Worm (Caenorhabditis elegans) whole organism, young adult: ENCODE measurements around the gene F26F4.9.
A peak's percentile ranks its signal among the peaks of the same experiment; 100 is the strongest.
"Not testable (repeated sequence)": the region's sequence is repeated elsewhere in the genome, so short reads cannot be mapped to it uniquely, and the experiment has no call there.

ENCODE experiments used
- C06A6.2 ChIP-seq: fragments of 200-800 bp; sonication (Bioruptor generic); conservative IDR thresholded peaks from 2 replicates; pipeline ENCODE4 v1.3.6; 2022; ENCODE audit warnings: missing genetic modification characterization, missing compliant biosample characterization
- C17E4.6 ChIP-seq: fragments of 200-800 bp; sonication (Bioruptor generic); IDR thresholded peaks from 2 replicates; pipeline ENCODE4 v1.3.6; 2022; ENCODE audit warnings: missing genetic modification reagents, missing genetic modification characterization, missing compliant biosample characterization
- F22D6.2 ChIP-seq: sonication (generic microtip); optimal IDR thresholded peaks from 2 replicates; lab custom pipeline; 2016; ENCODE audit warnings: mild to moderate bottlenecking, missing genetic modification characterization, missing compliant biosample characterization
- F33H1.4 ChIP-seq: fragments of 200-800 bp; sonication (Bioruptor generic); IDR thresholded peaks from 2 replicates; pipeline ENCODE4 v1.3.6; 2022; ENCODE audit warnings: missing genetic modification reagents, missing genetic modification characterization, missing compliant biosample characterization
- K11D2.4 ChIP-seq: fragments of 200-800 bp; sonication (Bioruptor generic); IDR thresholded peaks from 2 replicates; pipeline ENCODE4 v1.3.6; 2022; ENCODE audit warnings: missing genetic modification reagents, missing genetic modification characterization, missing compliant biosample characterization
- Y53G8AR.9 ChIP-seq: fragments of 200-800 bp; sonication (Bioruptor generic); conservative IDR thresholded peaks from 2 replicates; pipeline ENCODE4 v1.3.6; 2022; ENCODE audit warnings: missing genetic modification reagents, missing genetic modification characterization, missing compliant biosample characterization
- Y67H2A.10 ChIP-seq: fragments of 200-800 bp; sonication (Bioruptor generic); conservative IDR thresholded peaks from 2 replicates; pipeline ENCODE4 v1.3.6; 2022; ENCODE audit warnings: missing genetic modification reagents, missing genetic modification characterization, missing compliant biosample characterization
- Y95B8A.8 ChIP-seq: fragments of 200-800 bp; sonication (Bioruptor generic); IDR thresholded peaks from 2 replicates; pipeline ENCODE4 v1.3.6; 2022; ENCODE audit warnings: missing genetic modification reagents, missing genetic modification characterization, missing compliant biosample characterization
- athp-1 ChIP-seq: sonication (generic microtip); optimal IDR thresholded peaks from 2 replicates; lab custom pipeline; 2017; ENCODE audit warnings: mild to moderate bottlenecking, missing genetic modification characterization, missing compliant biosample characterization
- attf-3 ChIP-seq: fragments of 200-800 bp; sonication (Bioruptor generic); conservative IDR thresholded peaks from 2 replicates; pipeline ENCODE4 v1.3.6; 2022; ENCODE audit warnings: missing genetic modification reagents, missing genetic modification characterization, missing compliant biosample characterization
- attf-5 ChIP-seq: fragments of 200-800 bp; sonication (Bioruptor generic); optimal IDR thresholded peaks from 2 replicates; lab custom pipeline; 2018; ENCODE audit warnings: mild to moderate bottlenecking, missing genetic modification characterization, missing compliant biosample characterization
- attf-6 ChIP-seq: fragments of 200-800 bp; sonication (Bioruptor generic); IDR thresholded peaks from 2 replicates; pipeline ENCODE4 v1.3.6; 2022; ENCODE audit warnings: missing genetic modification reagents, missing genetic modification characterization, missing compliant biosample characterization
- bed-1 ChIP-seq: fragments of 200-800 bp; sonication (Bioruptor generic); IDR thresholded peaks from 2 replicates; pipeline ENCODE4 v1.3.6; 2022; ENCODE audit warnings: missing genetic modification reagents, missing genetic modification characterization, missing compliant biosample characterization
- ccch-3 ChIP-seq: fragments of 200-800 bp; sonication (Bioruptor generic); optimal IDR thresholded peaks from 2 replicates; lab custom pipeline; 2018; ENCODE audit warnings: mild to moderate bottlenecking, missing genetic modification characterization, missing compliant biosample characterization
- cebp-1 ChIP-seq, 2 experiments: fragments of 200-800 bp in 1 of 2; sonication (Bioruptor generic) in 1 of 2; sonication (generic microtip) in 1 of 2; IDR thresholded peaks in 1 of 2; optimal IDR thresholded peaks in 1 of 2; 2 replicates each; pipeline versions ENCODE4 v1.3.6 to Lab custom; 2017 to 2022; ENCODE audit warnings: missing compliant biosample characterization in 2 of 2, missing genetic modification characterization in 2 of 2, mild to moderate bottlenecking in 1 of 2, missing genetic modification reagents in 1 of 2, moderate library complexity in 1 of 2
- cebp-2 ChIP-seq: fragments of 200-800 bp; sonication (Bioruptor generic); IDR thresholded peaks from 2 replicates; pipeline ENCODE4 v1.3.6; 2022; ENCODE audit warnings: missing genetic modification characterization, missing compliant biosample characterization
- ceh-100 ChIP-seq: fragments of 200-800 bp; sonication (Bioruptor generic); IDR thresholded peaks from 2 replicates; pipeline ENCODE4 v1.3.6; 2022; ENCODE audit warnings: missing genetic modification reagents, missing genetic modification characterization, missing compliant biosample characterization
- ceh-27 ChIP-seq: fragments of 200-800 bp; sonication (Bioruptor generic); optimal IDR thresholded peaks from 2 replicates; lab custom pipeline; 2018; ENCODE audit warnings: mild to moderate bottlenecking, missing genetic modification characterization, moderate library complexity, missing compliant biosample characterization
- ceh-91 ChIP-seq: fragments of 200-800 bp; sonication (Bioruptor generic); IDR thresholded peaks from 2 replicates; pipeline ENCODE4 v1.3.6; 2022; ENCODE audit warnings: missing genetic modification reagents, missing genetic modification characterization, missing compliant biosample characterization
- egrh-3 ChIP-seq: fragments of 200-800 bp; sonication (Bioruptor generic); IDR thresholded peaks from 2 replicates; pipeline ENCODE4 v1.3.6; 2022; ENCODE audit warnings: missing genetic modification reagents, missing genetic modification characterization, missing compliant biosample characterization
- hmg-1.2 ChIP-seq: fragments of 200-800 bp; sonication (Bioruptor generic); IDR thresholded peaks from 2 replicates; pipeline ENCODE4 v1.3.6; 2022; ENCODE audit warnings: missing genetic modification reagents, missing genetic modification characterization, missing compliant biosample characterization
- lin-26 ChIP-seq: fragments of 200-800 bp; sonication (Bioruptor generic); IDR thresholded peaks from 2 replicates; pipeline ENCODE4 v1.3.6; 2022; ENCODE audit warnings: missing genetic modification reagents, missing genetic modification characterization, missing compliant biosample characterization
- lin-40 ChIP-seq: sonication (generic microtip); optimal IDR thresholded peaks from 2 replicates; lab custom pipeline; 2016; ENCODE audit warnings: missing genetic modification characterization, mild to moderate bottlenecking, missing compliant biosample characterization, missing genotype, missing genetic modification reagents
- lin-54 ChIP-seq: fragments of 200-800 bp; sonication (Bioruptor generic); optimal IDR thresholded peaks from 2 replicates; lab custom pipeline; 2018; ENCODE audit warnings: mild to moderate bottlenecking, missing genetic modification characterization, missing compliant biosample characterization
- madf-8 ChIP-seq: fragments of 200-800 bp; sonication (Bioruptor generic); conservative IDR thresholded peaks from 2 replicates; pipeline ENCODE4 v1.3.6; 2022; ENCODE audit warnings: missing genetic modification reagents, missing genetic modification characterization, missing compliant biosample characterization
- mcd-1 ChIP-seq: fragments of 200-800 bp; sonication (Bioruptor generic); IDR thresholded peaks from 2 replicates; pipeline ENCODE4 v1.3.6; 2022; ENCODE audit warnings: missing genetic modification reagents, missing genetic modification characterization, missing compliant biosample characterization
- mes-4 ChIP-seq: sonication (generic microtip); optimal IDR thresholded peaks from 2 replicates; lab custom pipeline; 2016; ENCODE audit warnings: missing genotype, missing genetic modification characterization, missing compliant biosample characterization
- nfya-1 ChIP-seq: sonication (generic microtip); optimal IDR thresholded peaks from 2 replicates; lab custom pipeline; 2017; ENCODE audit warnings: antibody characterized with exemption, missing compliant biosample characterization, missing genetic modification characterization, borderline replicate concordance; ENCODE audit not compliant: insufficient read depth
- nfyb-1 ChIP-seq: fragments of 200-800 bp; sonication (Bioruptor generic); IDR thresholded peaks from 2 replicates; pipeline ENCODE4 v1.3.6; 2022; ENCODE audit warnings: missing genetic modification reagents, missing genetic modification characterization, missing compliant biosample characterization
- nhr-120 ChIP-seq: fragments of 200-800 bp; sonication (Bioruptor generic); IDR thresholded peaks from 2 replicates; pipeline ENCODE4 v1.3.6; 2022; ENCODE audit warnings: missing genetic modification characterization, missing compliant biosample characterization
- pbrm-1 ChIP-seq: fragments of 200-800 bp; sonication (Bioruptor generic); IDR thresholded peaks from 2 replicates; pipeline ENCODE4 v1.3.6; 2022; ENCODE audit warnings: missing genetic modification reagents, missing genetic modification characterization, missing compliant biosample characterization
- rpc-1 ChIP-seq, 2 experiments: fragments of 150-350 bp in 1 of 2; sonication (generic microtip) in 1 of 2; optimal IDR thresholded peaks; 2 replicates each; lab custom pipeline; 2014 to 2018; ENCODE audit warnings: missing biosample characterization in 1 of 2, missing genetic modification characterization in 1 of 2, missing genetic modification reagents in 1 of 2, missing genotype in 1 of 2
- snpc-4 ChIP-seq, 5 experiments: fragments of 150-350 bp in 1 of 5; sonication (generic microtip) in 4 of 5; optimal IDR thresholded peaks; 2 replicates each; lab custom pipeline; 2014 to 2018; ENCODE audit warnings: missing genetic modification characterization in 5 of 5, missing biosample characterization in 3 of 5, antibody characterized with exemption in 2 of 5, mild to moderate bottlenecking in 2 of 5, missing compliant biosample characterization in 2 of 5, missing genotype in 2 of 5, moderate library complexity in 2 of 5, missing genetic modification reagents in 1 of 5
- zfh-2 ChIP-seq: fragments of 200-800 bp; sonication (Bioruptor generic); conservative IDR thresholded peaks from 2 replicates; pipeline ENCODE4 v1.3.6; 2022; ENCODE audit warnings: missing genetic modification reagents, missing genetic modification characterization, missing compliant biosample characterization
- zim-3 ChIP-seq: sonication (generic microtip); optimal IDR thresholded peaks from 2 replicates; lab custom pipeline; 2017; ENCODE audit warnings: mild to moderate bottlenecking, missing genetic modification characterization, moderate library complexity, missing compliant biosample characterization
- ztf-18 ChIP-seq: sonication (generic microtip); optimal IDR thresholded peaks from 2 replicates; lab custom pipeline; 2016; ENCODE audit warnings: missing genotype, mild to moderate bottlenecking, missing genetic modification characterization, missing compliant biosample characterization
- ztf-26 ChIP-seq: sonication (generic microtip); optimal IDR thresholded peaks from 2 replicates; lab custom pipeline; 2017; ENCODE audit warnings: missing genetic modification characterization, missing compliant biosample characterization

Gene F26F4.9

ce11 chrIII:4924134-4924533 is 11.8 kb upstream of the F26F4.9 start:
- no peak for TF ChIP-seq ceh-27
- no peak for TF ChIP-seq nfya-1 (tag; lab: Kevin White, UChicago)
- no peak for TF ChIP-seq ccch-3 (GFP tag; lab: Kevin White, UChicago)
- TF ChIP-seq attf-5 (GFP tag; lab: Kevin White, UChicago), result no peak
- no peak for TF ChIP-seq attf-6
- no peak for TF ChIP-seq Y53G8AR.9 (GFP tag; lab: Robert Waterston, UW)
- TF ChIP-seq nhr-120 (GFP tag; lab: Robert Waterston, UW), result no peak
- no peak for TF ChIP-seq zim-3 (tag; lab: Kevin White, UChicago)
- TF ChIP-seq athp-1 (tag; lab: Kevin White, UChicago), result no peak
- TF ChIP-seq F22D6.2, result no peak
- TF ChIP-seq mes-4 (tag; lab: Kevin White, UChicago), result no peak
- TF ChIP-seq rpc-1 (optimal IDR thresholded peaks at IDR 0.05; lab: Kevin White, UChicago), result no peak
- TF ChIP-seq rpc-1 (tag; optimal IDR thresholded peaks at IDR 0.05; lab: Kevin White, UChicago), result no peak
- TF ChIP-seq bed-1 (GFP tag; lab: Robert Waterston, UW), result no peak
- TF ChIP-seq madf-8 (GFP tag; lab: Robert Waterston, UW), result no peak
- TF ChIP-seq hmg-1.2 (GFP tag; lab: Robert Waterston, UW), result no peak
- TF ChIP-seq, all 124 proteins: peak for 0

ce11 chrIII:4922020-4922419 is 9.7 kb upstream of the F26F4.9 start, which contains the start of gene mmab-1:
Gene mmab-1 (minus strand): TSS chrIII:4922114.
- peak; percentile 8 for TF ChIP-seq ztf-26 (tag; lab: Kevin White, UChicago)
- peak; percentile 42; the same call in 1 of the 2 replicates for TF ChIP-seq Y67H2A.10 (GFP tag; lab: Robert Waterston, UW)
- TF ChIP-seq lin-26 (GFP tag; lab: Robert Waterston, UW), result peak; percentile 18; the same call in 1 of the 2 replicates
- peak; percentile 18; the same call in 1 of the 2 replicates for TF ChIP-seq attf-3
- peak; percentile 6 for TF ChIP-seq ztf-18 (tag; lab: Kevin White, UChicago)
- peak; percentile 44 for TF ChIP-seq F33H1.4
- peak; percentile 89 for TF ChIP-seq mcd-1
- TF ChIP-seq snpc-4 (GFP tag; optimal IDR thresholded peaks at IDR 0.05; lab: Kevin White, UChicago); cebp-1 (GFP tag; IDR thresholded peaks at IDR 0.05; lab: Robert Waterston, UW); rpc-1 (tag; optimal IDR thresholded peaks at IDR 0.05; lab: Kevin White, UChicago): not testable (repeated sequence)
- peak in 2 of 4 experiments; percentile 5 to 25 for TF ChIP-seq snpc-4 (tag; optimal IDR thresholded peaks at IDR 0.05; lab: Kevin White, UChicago)
- peak; percentile 34 for TF ChIP-seq attf-5 (GFP tag; lab: Kevin White, UChicago)
- peak; percentile 27 for TF ChIP-seq lin-40
- TF ChIP-seq hmg-1.2 (GFP tag; lab: Robert Waterston, UW), result peak; percentile 13; the same call in 1 of the 2 replicates
- 0 out of 2 replicates have a peak, but pooled peaks have one; percentile 76 for TF ChIP-seq nhr-120 (GFP tag; lab: Robert Waterston, UW)
- TF ChIP-seq cebp-1 (tag; optimal IDR thresholded peaks at IDR 0.05; lab: Kevin White, UChicago), result peak; percentile 36
- peak; percentile 21; the same call in 1 of the 2 replicates for TF ChIP-seq C17E4.6 (GFP tag; lab: Robert Waterston, UW)
- peak; percentile 73 for TF ChIP-seq K11D2.4 (GFP tag; lab: Robert Waterston, UW)
- TF ChIP-seq Y95B8A.8 (GFP tag; lab: Robert Waterston, UW), result 0 out of 2 replicates have a peak, but pooled peaks have one; percentile 12
- peak; percentile 90 for TF ChIP-seq ceh-100 (GFP tag; lab: Robert Waterston, UW)
- peak; percentile 55 for TF ChIP-seq nfyb-1 (GFP tag; lab: Robert Waterston, UW)
- TF ChIP-seq pbrm-1 (GFP tag; lab: Robert Waterston, UW), result peak; percentile 55; the same call in 1 of the 2 replicates
- 0 out of 2 replicates have a peak, but pooled peaks have one; percentile 11 for TF ChIP-seq ceh-91 (GFP tag; lab: Robert Waterston, UW)
- TF ChIP-seq C06A6.2 (GFP tag; lab: Robert Waterston, UW), result peak; percentile 84
- TF ChIP-seq egrh-3 (GFP tag; lab: Robert Waterston, UW), result peak; percentile 34
- TF ChIP-seq cebp-2 (GFP tag; lab: Robert Waterston, UW), result 0 out of 2 replicates have a peak, but pooled peaks have one; percentile 10
- TF ChIP-seq rpc-1 (optimal IDR thresholded peaks at IDR 0.05; lab: Kevin White, UChicago), result peak; percentile 15
- peak; percentile 11 for TF ChIP-seq lin-54 (GFP tag; lab: Kevin White, UChicago)
- 0 out of 2 replicates have a peak, but pooled peaks have one; percentile 34 for TF ChIP-seq zfh-2 (GFP tag; lab: Robert Waterston, UW)
